Fruit fly (Drosophila melanogaster) whole organism, embryonic: ENCODE data around the gene TfIIS.

Experiments used
- B-H1 ChIP-seq: fragments of 200-800 bp; sonication (Bioruptor generic); IDR thresholded peaks from 3 replicates; pipeline ENCODE4 v1.3.6; 2022; ENCODE audit warnings: missing biosample characterization, missing genetic modification characterization
- Bdp1 ChIP-seq: fragments of 200-800 bp; sonication (Bioruptor generic); optimal IDR thresholded peaks from 3 replicates; lab custom pipeline; 2016; ENCODE audit warnings: missing biosample characterization, missing genetic modification characterization
- CG10431 ChIP-seq: fragments of 200-800 bp; sonication (Bioruptor generic); optimal IDR thresholded peaks from 3 replicates; lab custom pipeline; 2018; ENCODE audit warnings: missing biosample characterization, mild to moderate bottlenecking, missing genetic modification characterization
- CG12219 ChIP-seq: fragments of 200-800 bp; sonication (Bioruptor generic); optimal IDR thresholded peaks from 3 replicates; lab custom pipeline; 2018; ENCODE audit warnings: missing biosample characterization, mild to moderate bottlenecking, missing genetic modification characterization
- CG1233 ChIP-seq: fragments of 200-800 bp; sonication (Bioruptor generic); optimal IDR thresholded peaks from 4 replicates; lab custom pipeline; 2018; ENCODE audit warnings: missing biosample characterization, mild to moderate bottlenecking, missing genetic modification characterization
- CG12744 ChIP-seq: fragments of 200-800 bp; sonication (Bioruptor generic); optimal IDR thresholded peaks from 2 replicates; lab custom pipeline; 2016; ENCODE audit warnings: missing biosample characterization, missing genetic modification characterization
- CG13624 ChIP-seq: fragments of 200-800 bp; sonication (Bioruptor generic); optimal IDR thresholded peaks from 2 replicates; lab custom pipeline; 2016; ENCODE audit warnings: missing biosample characterization, missing genetic modification characterization
- CG13894 ChIP-seq: fragments of 200-800 bp; sonication (Bioruptor generic); optimal IDR thresholded peaks from 3 replicates; lab custom pipeline; 2018; ENCODE audit warnings: missing biosample characterization, mild to moderate bottlenecking, missing genetic modification characterization, moderate library complexity
- CG14710 ChIP-seq: fragments of 200-800 bp; sonication (Bioruptor generic); optimal IDR thresholded peaks from 3 replicates; lab custom pipeline; 2019; ENCODE audit warnings: missing biosample characterization, mild to moderate bottlenecking, missing genetic modification characterization, moderate library complexity
- CG1603 ChIP-seq: fragments of 200-800 bp; sonication (Bioruptor generic); optimal IDR thresholded peaks from 2 replicates; lab custom pipeline; 2019; ENCODE audit warnings: missing biosample characterization, mild to moderate bottlenecking, missing genetic modification characterization, moderate library complexity
- CG16863 ChIP-seq: fragments of 200-800 bp; sonication (Bioruptor generic); optimal IDR thresholded peaks from 3 replicates; lab custom pipeline; 2016; ENCODE audit warnings: missing biosample characterization, missing genetic modification characterization
- CG30020 ChIP-seq: fragments of 200-800 bp; optimal IDR thresholded peaks from 2 replicates; lab custom pipeline; 2019; ENCODE audit warnings: missing biosample characterization, mild to moderate bottlenecking, missing genetic modification characterization, moderate library complexity
- CG33213 ChIP-seq: fragments of 200-800 bp; sonication (Bioruptor generic); optimal IDR thresholded peaks from 3 replicates; lab custom pipeline; 2016; ENCODE audit warnings: missing biosample characterization, missing genetic modification characterization
- CG4424 ChIP-seq: fragments of 200-800 bp; sonication (Bioruptor generic); optimal IDR thresholded peaks from 3 replicates; lab custom pipeline; 2016; ENCODE audit warnings: missing biosample characterization, missing genetic modification characterization
- CG7357 ChIP-seq: fragments of 200-800 bp; sonication (Bioruptor generic); IDR thresholded peaks from 3 replicates; pipeline ENCODE4 v1.3.6; 2022; ENCODE audit warnings: missing biosample characterization, missing genetic modification characterization
- CG7839 ChIP-seq: fragments of 200-800 bp; sonication (Bioruptor generic); optimal IDR thresholded peaks from 3 replicates; lab custom pipeline; 2018; ENCODE audit warnings: missing biosample characterization, mild to moderate bottlenecking, missing genetic modification characterization, moderate library complexity
- CG8478 ChIP-seq: fragments of >200 bp; optimal IDR thresholded peaks from 2 replicates; lab custom pipeline; 2018
- CG9932 ChIP-seq: fragments of 200-800 bp; sonication (Bioruptor generic); IDR thresholded peaks from 2 replicates; pipeline ENCODE4 v1.3.6; 2022; ENCODE audit warnings: missing biosample characterization, missing genetic modification characterization
- Dbx ChIP-seq: fragments of 200-800 bp; sonication (Bioruptor generic); IDR thresholded peaks from 3 replicates; pipeline ENCODE4 v1.3.6; 2022; ENCODE audit warnings: missing biosample characterization, missing genetic modification characterization
- Deaf1 ChIP-seq: fragments of 200-800 bp; optimal IDR thresholded peaks from 3 replicates; lab custom pipeline; 2019; ENCODE audit warnings: missing biosample characterization, mild to moderate bottlenecking, missing genetic modification characterization, moderate library complexity
- Fer3 ChIP-seq: fragments of 200-800 bp; sonication (Bioruptor generic); optimal IDR thresholded peaks from 2 replicates; lab custom pipeline; 2018; ENCODE audit warnings: missing biosample characterization, mild to moderate bottlenecking, missing genetic modification characterization, moderate library complexity
- HLH4C ChIP-seq: fragments of 200-800 bp; sonication (Bioruptor generic); IDR thresholded peaks from 3 replicates; pipeline ENCODE4 v1.3.6; 2022; ENCODE audit warnings: missing biosample characterization, missing genetic modification characterization; ENCODE audit not compliant: partially characterized antibody
- Hey ChIP-seq: fragments of 200-800 bp; sonication (Bioruptor generic); optimal IDR thresholded peaks from 3 replicates; lab custom pipeline; 2018; ENCODE audit warnings: missing biosample characterization, mild to moderate bottlenecking, missing genetic modification characterization
- HmgD ChIP-seq: fragments of 200-800 bp; sonication (Bioruptor generic); optimal IDR thresholded peaks from 3 replicates; lab custom pipeline; 2016; ENCODE audit warnings: missing biosample characterization, missing genetic modification characterization
- Hmr ChIP-seq: fragments of 200-800 bp; sonication (Bioruptor generic); optimal IDR thresholded peaks from 3 replicates; lab custom pipeline; 2017; ENCODE audit warnings: mild to moderate bottlenecking, missing biosample characterization, missing genetic modification reagents, missing genetic modification characterization
- Hr51 ChIP-seq, 2 experiments: fragments of 200-800 bp; sonication (Bioruptor generic); optimal IDR thresholded peaks; 2 replicates in 1 of 2; 3 replicates in 1 of 2; lab custom pipeline; 2016 to 2018; ENCODE audit warnings: missing biosample characterization in 2 of 2, missing genetic modification characterization in 2 of 2, mild to moderate bottlenecking in 1 of 2, moderate library complexity in 1 of 2
- Med ChIP-seq: fragments of 200-800 bp; sonication (Bioruptor generic); peaks from one replicate; lab custom pipeline; 2016; ENCODE audit warnings: missing biosample characterization, missing genetic modification characterization, mild to moderate bottlenecking, inconsistent platforms, moderate library complexity
- Pdp1 ChIP-seq, 2 experiments: fragments of 200-800 bp; sonication (Bioruptor generic); optimal IDR thresholded peaks; 3 replicates each; lab custom pipeline; 2016; ENCODE audit warnings: missing biosample characterization in 2 of 2, missing genetic modification characterization in 2 of 2, mild to moderate bottlenecking in 1 of 2, moderate library complexity in 1 of 2
- Sry-β ChIP-seq: fragments of 200-800 bp; sonication (Bioruptor generic); optimal IDR thresholded peaks from 2 replicates; lab custom pipeline; 2018; ENCODE audit warnings: missing biosample characterization, mild to moderate bottlenecking, missing genetic modification characterization, moderate library complexity
- abd-A ChIP-seq: fragments of 200-800 bp; sonication (Bioruptor generic); optimal IDR thresholded peaks from 3 replicates; lab custom pipeline; 2019; ENCODE audit warnings: missing biosample characterization, mild to moderate bottlenecking, missing genetic modification characterization, moderate library complexity
- ap ChIP-seq: fragments of 200-800 bp; sonication (Bioruptor generic); IDR thresholded peaks from 2 replicates; pipeline ENCODE4 v1.3.6; 2022; ENCODE audit warnings: missing biosample characterization, missing genetic modification characterization
- az2 ChIP-seq: fragments of 200-800 bp; sonication (Bioruptor generic); optimal IDR thresholded peaks from 3 replicates; lab custom pipeline; 2016; ENCODE audit warnings: missing biosample characterization, missing genetic modification characterization
- corto ChIP-seq: fragments of 200-800 bp; sonication (Bioruptor generic); optimal IDR thresholded peaks from 2 replicates; lab custom pipeline; 2016; ENCODE audit warnings: missing biosample characterization, mild to moderate bottlenecking, missing genetic modification characterization, moderate library complexity
- emc ChIP-seq: fragments of 200-800 bp; sonication (Bioruptor generic); optimal IDR thresholded peaks from 2 replicates; lab custom pipeline; 2016; ENCODE audit warnings: missing biosample characterization, missing genetic modification characterization
- ems ChIP-seq: fragments of 200-800 bp; sonication (Bioruptor generic); optimal IDR thresholded peaks from 3 replicates; lab custom pipeline; 2016; ENCODE audit warnings: missing biosample characterization, missing genetic modification characterization
- exex ChIP-seq: fragments of 200-800 bp; sonication (Bioruptor generic); optimal IDR thresholded peaks from 4 replicates; lab custom pipeline; 2018; ENCODE audit warnings: missing biosample characterization, mild to moderate bottlenecking, missing genetic modification characterization, moderate library complexity
- fd102C ChIP-seq: fragments of 200-800 bp; sonication (Bioruptor generic); optimal IDR thresholded peaks from 2 replicates; lab custom pipeline; 2018; ENCODE audit warnings: missing biosample characterization, mild to moderate bottlenecking, missing genetic modification characterization, moderate library complexity
- kay ChIP-seq: fragments of 200-800 bp; sonication (Bioruptor generic); optimal IDR thresholded peaks from 2 replicates; lab custom pipeline; 2016; ENCODE audit warnings: missing biosample characterization, missing genetic modification characterization
- lola ChIP-seq, 3 experiments: fragments of >200 bp in 2 of 3; fragments of 200-800 bp in 1 of 3; sonication (Bioruptor generic) in 1 of 3; optimal IDR thresholded peaks; 2 replicates each; lab custom pipeline; 2017 to 2019; ENCODE audit warnings: missing biosample characterization in 3 of 3, missing genetic modification characterization in 3 of 3, mild to moderate bottlenecking in 1 of 3, moderate library complexity in 1 of 3
- lov ChIP-seq, 2 experiments: fragments of 200-800 bp in 1 of 2; fragments of >200 bp in 1 of 2; sonication (Bioruptor generic) in 1 of 2; IDR thresholded peaks in 1 of 2; optimal IDR thresholded peaks in 1 of 2; 2 replicates in 1 of 2; 3 replicates in 1 of 2; pipeline versions ENCODE4 v1.3.6 to Lab custom; 2017 to 2022; ENCODE audit warnings: missing biosample characterization in 1 of 2, missing genetic modification characterization in 1 of 2
- phol ChIP-seq: fragments of 200-800 bp; sonication (Bioruptor generic); optimal IDR thresholded peaks from 3 replicates; lab custom pipeline; 2018; ENCODE audit warnings: missing biosample characterization, mild to moderate bottlenecking, missing genetic modification characterization, moderate library complexity
- sd ChIP-seq: fragments of 200-800 bp; sonication (Bioruptor generic); optimal IDR thresholded peaks from 3 replicates; lab custom pipeline; 2018; ENCODE audit warnings: missing biosample characterization, mild to moderate bottlenecking, missing genetic modification characterization, moderate library complexity
- sens ChIP-seq: fragments of 200-800 bp; sonication (Bioruptor generic); peaks from one replicate; lab custom pipeline; 2016; ENCODE audit warnings: missing biosample characterization, missing genetic modification characterization
- tll ChIP-seq, 2 experiments: fragments of 200-800 bp in 1 of 2; fragments of >200 bp in 1 of 2; sonication (Bioruptor generic) in 1 of 2; optimal IDR thresholded peaks; 2 replicates each; lab custom pipeline; 2017 to 2019; ENCODE audit warnings: missing biosample characterization in 2 of 2, missing genetic modification characterization in 2 of 2, mild to moderate bottlenecking in 1 of 2, moderate library complexity in 1 of 2
- ttk ChIP-seq: fragments of 200-800 bp; sonication (Bioruptor generic); IDR thresholded peaks from 2 replicates; pipeline ENCODE4 v2.1.2; 2022; ENCODE audit warnings: missing biosample characterization, missing genetic modification characterization
- tup ChIP-seq: fragments of 200-800 bp; sonication (Bioruptor generic); optimal IDR thresholded peaks from 2 replicates; lab custom pipeline; 2016; ENCODE audit warnings: missing biosample characterization, mild to moderate bottlenecking, missing genetic modification characterization, moderate library complexity

TfIIS gene

DNA sequence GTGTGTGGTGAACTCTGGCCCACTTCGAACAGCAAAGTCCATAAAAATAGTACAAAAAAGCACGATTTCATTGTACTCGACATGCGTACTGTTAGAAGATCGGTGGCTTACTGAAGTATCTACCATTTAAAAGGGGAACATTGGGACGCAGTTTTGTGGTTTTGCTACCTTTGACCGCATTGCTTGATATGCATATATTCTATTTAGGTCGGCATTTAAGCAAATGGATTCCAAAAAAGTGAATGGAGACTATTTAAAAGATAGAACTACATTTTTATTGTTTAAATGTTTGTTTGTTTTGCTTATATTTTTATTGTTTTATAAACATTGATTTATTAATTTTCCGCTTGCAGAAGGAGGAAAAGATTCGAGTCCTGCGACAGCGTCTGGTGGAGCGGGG lies 28.9 kb downstream of the TfIIS start, which contains the start of gene CG31832:
CG31832 (minus strand) TSS at position 101 of the 400 bp plus-strand sequence.
- no peak for TF ChIP-seq CG12219 (GFP tag; lab: Kevin White, UChicago)
- no peak for TF ChIP-seq CG1603 (tag; lab: Kevin White, UChicago)
- TF ChIP-seq sens (GFP tag; lab: Kevin White, UChicago): peak; percentile 27

DNA sequence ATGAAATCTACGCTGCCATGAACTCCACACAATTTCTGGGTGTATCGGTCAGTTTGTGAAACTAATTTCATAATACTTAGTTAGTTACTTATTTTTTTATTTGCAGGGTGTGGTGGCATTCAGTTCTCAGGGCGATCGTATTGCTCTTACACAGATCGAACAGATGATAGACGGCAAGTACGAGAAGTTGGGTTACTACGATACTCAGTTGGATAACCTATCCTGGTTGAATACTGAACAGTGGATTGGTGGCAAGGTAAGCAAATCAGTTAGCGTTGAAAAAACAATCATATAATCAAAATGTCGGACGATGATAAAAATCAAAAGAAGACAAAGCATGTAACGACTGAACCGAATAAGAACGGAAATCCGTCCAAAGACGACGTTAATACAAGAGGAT lies 34.0 kb downstream of the TfIIS start, which contains the start of gene CG33310:
CG33310 (plus strand) TSS at position 301 of the 400 bp plus-strand sequence.
- no peak for TF ChIP-seq CG16863
- no peak for TF ChIP-seq CG7357
- TF ChIP-seq CG1233 (GFP tag; lab: Kevin White, UChicago): no peak
- TF ChIP-seq CG10431: no peak
- TF ChIP-seq Hey (tag; lab: Kevin White, UChicago): no peak
- TF ChIP-seq CG30020 (tag; lab: Kevin White, UChicago): no peak
- no peak for TF ChIP-seq Hr51 (GFP tag; optimal IDR thresholded peaks at IDR 0.05; lab: Kevin White, UChicago)
- no peak for TF ChIP-seq emc (GFP tag; lab: Kevin White, UChicago)
- no peak for TF ChIP-seq fd102C (GFP tag; lab: Kevin White, UChicago)
- TF ChIP-seq Bdp1 (GFP tag; lab: Kevin White, UChicago): no peak
- no peak for TF ChIP-seq HmgD (GFP tag; lab: Kevin White, UChicago)
- no peak for TF ChIP-seq CG12744 (GFP tag; lab: Kevin White, UChicago)
- no peak for TF ChIP-seq Fer3 (tag; lab: Kevin White, UChicago)
- no peak for TF ChIP-seq lov (optimal IDR thresholded peaks at IDR 0.05; lab: Kevin White, UChicago)
- no peak for TF ChIP-seq lov (GFP tag; IDR thresholded peaks at IDR 0.05; lab: Robert Waterston, UW)
- TF ChIP-seq CG4424 (GFP tag; lab: Kevin White, UChicago): no peak
- no peak for TF ChIP-seq az2 (GFP tag; lab: Kevin White, UChicago)
- TF ChIP-seq, all 482 proteins: peak for 0

DNA sequence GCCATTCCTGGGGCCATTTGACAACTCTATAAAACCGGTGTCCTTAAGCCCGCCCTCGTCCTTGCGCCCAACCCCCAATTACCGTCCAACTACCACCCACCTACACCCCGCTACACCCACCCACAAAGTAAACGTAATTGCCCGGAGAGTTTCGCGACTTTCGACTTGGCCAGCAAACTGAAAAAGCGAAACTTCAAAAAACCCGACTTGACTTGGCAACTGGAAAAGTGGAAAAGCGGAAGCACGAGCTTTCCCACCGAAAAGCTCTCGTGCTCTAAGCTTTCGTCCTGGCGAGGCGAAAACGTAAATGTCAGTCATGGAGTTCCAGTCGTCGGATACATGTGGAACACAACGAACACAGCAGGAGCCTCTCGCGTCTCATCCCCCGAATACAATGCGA lies 44.5 kb downstream of the TfIIS start, which contains the start of gene GABA-B-R1:
GABA-B-R1 (plus strand) TSS at position 301 of the 400 bp plus-strand sequence.
- TF ChIP-seq abd-A (tag; lab: Kevin White, UChicago) (peak; percentile 66), Deaf1 (tag; lab: Kevin White, UChicago) (peak; percentile 65), Hmr (GFP tag; lab: Kevin White, UChicago) (peak; percentile 12), Hr51 (GFP tag; optimal IDR thresholded peaks at IDR 0.05; lab: Kevin White, UChicago) (peak in 1 of 2 experiments; percentile 58), CG33213 (no peak), corto (GFP tag; lab: Kevin White, UChicago) (no peak), Med (GFP tag; lab: Kevin White, UChicago) (no peak), CG13894 (tag; lab: Kevin White, UChicago) (peak; percentile 3), CG9932 (GFP tag; lab: Robert Waterston, UW) (no peak), lola (GFP tag; optimal IDR thresholded peaks at IDR 0.05; lab: Kevin White, UChicago) (no peak), Pdp1 (GFP tag; optimal IDR thresholded peaks at IDR 0.05; lab: Kevin White, UChicago) (no peak), exex (tag; lab: Kevin White, UChicago) (no peak), ttk (no peak), CG13624 (no peak), ap (GFP tag; lab: Robert Waterston, UW) (no peak)
- TF ChIP-seq, all 482 proteins: peak for 5

DNA sequence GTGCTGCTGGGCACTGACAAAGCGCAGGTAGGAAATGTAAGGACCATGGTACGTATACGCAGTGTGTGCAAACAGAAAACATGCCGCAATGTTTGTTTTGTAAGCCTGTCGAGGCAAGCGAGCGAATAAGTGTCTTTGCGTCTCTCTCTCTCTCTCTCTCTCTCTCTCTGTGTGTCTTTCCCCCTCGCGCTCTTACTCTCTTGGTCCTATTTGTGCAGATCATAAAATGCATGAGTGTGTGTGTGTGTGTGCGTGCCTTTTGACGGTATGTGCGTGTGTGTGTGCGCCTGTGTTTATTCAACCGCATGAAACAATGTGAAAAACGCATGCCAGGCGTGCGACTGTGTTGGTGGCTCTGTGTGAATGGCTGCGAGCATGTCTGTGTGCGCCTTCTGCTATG lies 47.0 kb downstream of the TfIIS start:
- TF ChIP-seq CG8478 (lab: Kevin White, UChicago) (no peak), HLH4C (GFP tag; lab: Robert Waterston, UW) (no peak), B-H1 (GFP tag; lab: Robert Waterston, UW) (no peak), Sry-β (GFP tag; lab: Kevin White, UChicago) (no peak), abd-A (tag; lab: Kevin White, UChicago) (peak; percentile 34), ems (GFP tag; lab: Kevin White, UChicago) (no peak), phol (tag; lab: Kevin White, UChicago) (peak; percentile 7), kay (GFP tag; lab: Kevin White, UChicago) (no peak), tup (GFP tag; lab: Kevin White, UChicago) (no peak), CG7839 (tag; lab: Kevin White, UChicago) (no peak), tll (GFP tag; optimal IDR thresholded peaks at IDR 0.05; lab: Kevin White, UChicago) (peak in 1 of 2 experiments; percentile 83), sd (tag; lab: Kevin White, UChicago) (peak; percentile 4), CG14710 (no peak), Dbx (GFP tag; lab: Robert Waterston, UW) (no peak)
